Fruit fly (Drosophila melanogaster) whole organism, adult: ENCODE data around the gene Dred.

Experiments used
- CG1620 ChIP-seq: fragments of 200-800 bp; sonication (Bioruptor generic); optimal IDR thresholded peaks from 2 replicates; lab custom pipeline; 2016; ENCODE audit warnings: missing biosample characterization, missing genetic modification characterization
- kay ChIP-seq: fragments of 200-800 bp; sonication (Bioruptor generic); peaks from one replicate; lab custom pipeline; 2016; ENCODE audit warnings: missing biosample characterization, missing genetic modification characterization, borderline replicate concordance
- tj ChIP-seq: fragments of 200-800 bp; sonication (Bioruptor generic); optimal IDR thresholded peaks from 3 replicates; lab custom pipeline; 2017; ENCODE audit warnings: missing biosample characterization, mild to moderate bottlenecking, missing genetic modification characterization, moderate library complexity

DNA sequence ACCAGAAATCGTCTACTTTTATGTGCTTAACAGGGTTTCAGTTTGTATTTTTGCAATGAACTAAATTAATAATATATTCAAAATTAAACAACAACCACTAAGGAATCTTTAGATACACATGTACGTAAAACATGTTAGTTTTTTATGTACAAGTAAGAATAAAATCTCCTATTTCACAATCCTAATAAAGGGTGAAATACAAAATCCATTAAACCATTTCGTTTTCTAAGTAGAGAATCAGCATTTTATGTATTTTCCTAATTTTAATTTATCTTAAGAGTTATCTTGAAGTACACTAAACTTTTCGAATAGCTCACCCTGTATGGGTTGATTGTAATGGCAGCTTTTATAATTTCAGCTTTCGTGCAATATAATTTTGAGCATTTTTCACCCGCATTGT is 17.7 kb upstream of the Dred start:
- TF ChIP-seq tj (GFP tag; lab: Kevin White, UChicago): no peak
- TF ChIP-seq kay: no peak
- TF ChIP-seq CG1620: no peak
